Worm (Caenorhabditis elegans) whole organism, L3 larva: Measurements from ENCODE around the gene ced-2.
A peak's percentile ranks its signal among the peaks of the same experiment; 100 is the strongest.

Experiments
- R02D3.7 ChIP-seq: fragments of 150-350 bp; optimal IDR thresholded peaks from 2 replicates; lab custom pipeline; 2014; ENCODE audit warnings: missing biosample characterization, missing genetic modification characterization
- ama-1 ChIP-seq: fragments of 150-350 bp; optimal IDR thresholded peaks from 2 replicates; lab custom pipeline; 2018
- ceh-28 ChIP-seq: fragments of 150-350 bp; optimal IDR thresholded peaks from 2 replicates; lab custom pipeline; 2014; ENCODE audit warnings: missing biosample characterization, missing genetic modification reagents, missing genetic modification characterization
- ceh-9 ChIP-seq: sonication (generic microtip); optimal IDR thresholded peaks from 2 replicates; lab custom pipeline; 2018; ENCODE audit warnings: missing biosample characterization, missing genetic modification characterization
- daf-12 ChIP-seq: fragments of 150-350 bp; optimal IDR thresholded peaks from 2 replicates; lab custom pipeline; 2014; ENCODE audit warnings: missing biosample characterization, missing genetic modification reagents, missing genetic modification characterization
- egl-27 ChIP-seq: sonication (generic microtip); optimal IDR thresholded peaks from 4 replicates; lab custom pipeline; 2017; ENCODE audit warnings: missing biosample characterization, missing genetic modification reagents, missing genetic modification characterization
- elt-2 ChIP-seq: sonication (generic microtip); optimal IDR thresholded peaks from 2 replicates; lab custom pipeline; 2016; ENCODE audit warnings: missing genetic modification reagents, mild to moderate bottlenecking, missing genetic modification characterization, missing compliant biosample characterization
- elt-3 ChIP-seq, 3 experiments: fragments of 150-350 bp in 1 of 3; sonication (generic microtip) in 2 of 3; optimal IDR thresholded peaks; 2 replicates in 2 of 3; 4 replicates in 1 of 3; lab custom pipeline; 2014 to 2017; ENCODE audit warnings: missing biosample characterization in 3 of 3, missing genetic modification characterization in 3 of 3
- eor-1 ChIP-seq, 2 experiments: fragments of 150-350 bp; optimal IDR thresholded peaks; 2 replicates each; lab custom pipeline; 2014 to 2018; ENCODE audit warnings: missing biosample characterization in 2 of 2, missing genetic modification characterization in 2 of 2
- fkh-10 ChIP-seq: sonication (generic microtip); optimal IDR thresholded peaks from 2 replicates; lab custom pipeline; 2017; ENCODE audit warnings: missing biosample characterization, missing genetic modification reagents, missing genetic modification characterization
- fkh-2 ChIP-seq: fragments of 150-350 bp; optimal IDR thresholded peaks from 2 replicates; lab custom pipeline; 2014; ENCODE audit warnings: missing biosample characterization, missing genetic modification reagents, missing genetic modification characterization
- fos-1 ChIP-seq: fragments of 150-350 bp; optimal IDR thresholded peaks from 2 replicates; lab custom pipeline; 2014; ENCODE audit warnings: missing biosample characterization, missing genetic modification characterization
- jun-1 ChIP-seq: fragments of 150-350 bp; optimal IDR thresholded peaks from 2 replicates; lab custom pipeline; 2014; ENCODE audit warnings: missing biosample characterization, missing genetic modification reagents, missing genetic modification characterization
- lin-15B ChIP-seq: fragments of 150-350 bp; optimal IDR thresholded peaks from 2 replicates; lab custom pipeline; 2014; ENCODE audit warnings: missing biosample characterization, missing genetic modification characterization
- lin-39 ChIP-seq: fragments of 150-350 bp; optimal IDR thresholded peaks from 2 replicates; lab custom pipeline; 2018; ENCODE audit warnings: missing biosample characterization, missing genetic modification reagents, missing genetic modification characterization
- lsy-12 ChIP-seq: sonication (generic microtip); optimal IDR thresholded peaks from 2 replicates; lab custom pipeline; 2016; ENCODE audit warnings: mild to moderate bottlenecking, missing genetic modification characterization, missing compliant biosample characterization
- mml-1 ChIP-seq: fragments of 150-350 bp; sonication (generic microtip); optimal IDR thresholded peaks from 3 replicates; lab custom pipeline; 2014; ENCODE audit warnings: missing biosample characterization, missing genetic modification characterization
- nfya-1 ChIP-seq: sonication (generic microtip); optimal IDR thresholded peaks from 2 replicates; lab custom pipeline; 2017; ENCODE audit warnings: missing genetic modification characterization, mild to moderate bottlenecking, missing compliant biosample characterization, antibody characterized with exemption, moderate library complexity; ENCODE audit not compliant: insufficient read depth
- nhr-12 ChIP-seq: fragments of 150-350 bp; optimal IDR thresholded peaks from 2 replicates; lab custom pipeline; 2014; ENCODE audit warnings: missing biosample characterization, missing genetic modification characterization
- nhr-25 ChIP-seq: sonication (generic microtip); optimal IDR thresholded peaks from 2 replicates; lab custom pipeline; 2017; ENCODE audit warnings: missing biosample characterization, missing genetic modification characterization
- nhr-67 ChIP-seq: fragments of 150-350 bp; optimal IDR thresholded peaks from 2 replicates; lab custom pipeline; 2014; ENCODE audit warnings: missing biosample characterization, missing genetic modification characterization
- pha-4 ChIP-seq: fragments of 150-350 bp; optimal IDR thresholded peaks from 2 replicates; lab custom pipeline; 2014; ENCODE audit warnings: missing biosample characterization, missing genetic modification reagents, missing genetic modification characterization
- pqm-1 ChIP-seq: fragments of 150-350 bp; optimal IDR thresholded peaks from 2 replicates; lab custom pipeline; 2017; ENCODE audit warnings: missing biosample characterization, missing genetic modification characterization, inconsistent platforms
- sea-2 ChIP-seq: fragments of 150-350 bp; sonication (generic microtip); optimal IDR thresholded peaks from 4 replicates; lab custom pipeline; 2014; ENCODE audit warnings: missing biosample characterization, missing genetic modification reagents, missing genetic modification characterization
- snpc-4 ChIP-seq: fragments of 150-350 bp; optimal IDR thresholded peaks from 2 replicates; lab custom pipeline; 2014; ENCODE audit warnings: missing biosample characterization, missing genetic modification characterization
- tbx-2 ChIP-seq: sonication (generic microtip); optimal IDR thresholded peaks from 2 replicates; lab custom pipeline; 2016; ENCODE audit warnings: mild to moderate bottlenecking, missing genetic modification characterization, missing compliant biosample characterization
- zag-1 ChIP-seq: fragments of 150-350 bp; optimal IDR thresholded peaks from 2 replicates; lab custom pipeline; 2014; ENCODE audit warnings: missing biosample characterization, missing genetic modification characterization
- ztf-11 ChIP-seq: fragments of 150-350 bp; optimal IDR thresholded peaks from 2 replicates; lab custom pipeline; 2014; ENCODE audit warnings: missing biosample characterization, missing genetic modification characterization
- ztf-4 ChIP-seq: fragments of 150-350 bp; optimal IDR thresholded peaks from 2 replicates; lab custom pipeline; 2014; ENCODE audit warnings: missing biosample characterization, missing genetic modification characterization

The ced-2 gene

DNA sequence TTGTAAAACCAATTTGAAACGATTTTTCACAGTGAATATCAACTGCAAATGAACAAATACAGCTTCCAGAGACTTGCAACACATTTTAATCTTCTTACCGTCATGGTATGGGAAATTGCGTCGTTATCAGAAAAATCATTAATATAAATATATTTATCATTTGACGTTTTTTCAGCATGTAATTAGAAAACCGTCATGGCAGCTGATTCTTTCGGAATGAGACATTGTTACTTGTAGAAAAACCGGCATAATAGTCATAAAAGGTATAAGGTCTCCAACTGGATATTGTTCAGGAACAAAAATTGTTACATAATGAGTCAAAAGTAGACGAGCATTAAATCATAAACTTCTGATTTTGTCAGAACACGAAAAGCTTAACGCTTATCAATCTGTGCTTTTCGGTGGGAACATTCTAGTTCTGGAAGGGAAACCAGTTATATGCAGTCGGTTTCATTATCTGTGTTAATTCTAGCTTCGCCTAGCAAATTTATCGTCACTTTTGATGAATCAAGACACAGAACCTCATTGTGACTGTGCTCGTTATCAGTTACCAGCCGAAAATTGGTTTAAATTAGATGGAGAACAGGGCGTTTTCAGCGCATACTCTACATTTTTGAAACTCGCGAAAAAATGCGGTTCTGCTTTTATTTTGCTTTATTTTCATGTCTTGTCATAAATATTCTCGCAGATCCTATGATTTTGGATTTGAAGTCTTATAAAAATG lies 43.8 kb upstream of the ced-2 start, which contains the start of gene C34H4.2:
Gene C34H4.2, plus strand, starts transcription at position 558 of the 724 bp plus-strand sequence.
- TF ChIP-seq tbx-2 (no peak), elt-2 (tag; lab: Kevin White, UChicago) (peak; percentile 62), fkh-2 (tag; lab: Kevin White, UChicago) (no peak), lin-39 (tag; lab: Kevin White, UChicago) (no peak), pqm-1 (tag; lab: Kevin White, UChicago) (peak; percentile 53), nhr-67 (no peak), ztf-4 (tag; lab: Kevin White, UChicago) (no peak), elt-3 (tag; optimal IDR thresholded peaks at IDR 0.05; lab: Kevin White, UChicago) (no peak), lin-15B (no peak)

DNA sequence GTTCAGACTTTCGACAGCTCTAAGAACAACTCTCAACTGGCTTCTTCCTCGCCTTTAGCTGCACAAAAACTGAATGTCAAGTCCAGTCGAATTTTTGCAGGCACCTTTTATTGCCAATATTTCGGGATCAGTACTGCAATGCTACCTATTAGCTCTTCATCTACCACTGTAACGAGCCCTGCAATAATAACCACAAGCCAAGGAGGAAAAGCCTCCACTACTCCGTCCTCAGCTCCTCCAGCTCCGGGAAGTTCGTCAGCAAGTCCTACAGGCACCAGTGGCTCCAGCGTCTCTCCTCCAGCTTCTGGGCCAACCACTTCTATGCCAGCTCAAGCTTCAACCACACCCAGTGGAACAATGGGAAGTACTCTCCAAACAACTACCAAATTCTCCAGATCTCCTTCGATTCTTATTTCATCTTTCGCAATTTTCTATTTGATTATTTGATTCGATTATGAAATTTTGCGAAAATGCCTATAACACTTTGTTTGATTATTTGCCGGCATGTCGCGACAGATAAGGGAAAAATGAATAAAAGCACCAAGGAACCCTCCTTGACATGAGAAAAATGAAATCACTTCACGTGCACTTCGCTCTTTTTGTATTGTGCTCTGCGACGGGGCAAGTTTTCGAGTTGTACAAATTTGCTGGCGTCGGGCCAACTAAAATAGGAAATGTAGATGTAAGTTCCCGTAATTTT lies 41.9 kb upstream of the ced-2 start, which contains the start of gene C34H4.1:
Gene C34H4.1, plus strand, starts transcription at position 559 of the 700 bp plus-strand sequence.
- TF ChIP-seq sea-2 (GFP tag; lab: Kevin White, UChicago) (no peak), nhr-12 (tag; lab: Kevin White, UChicago) (no peak), pqm-1 (tag; lab: Kevin White, UChicago) (peak; percentile 46), elt-2 (tag; lab: Kevin White, UChicago) (peak; percentile 56)

- TF ChIP-seq pha-4 (peak; percentile 39), nfya-1 (tag; lab: Kevin White, UChicago) (no peak), elt-2 (tag; lab: Kevin White, UChicago) (peak; percentile 68), eor-1 (tag; optimal IDR thresholded peaks at IDR 0.05; lab: Kevin White, UChicago) (no peak), pqm-1 (tag; lab: Kevin White, UChicago) (peak; percentile 28)
Observed at ce11 chrIV:1559931-1560330, 37.2 kb upstream of the ced-2 start, which contains the start of gene Y41D4B.17. TSS of gene Y41D4B.17 (plus strand) at chrIV:1560104.

DNA sequence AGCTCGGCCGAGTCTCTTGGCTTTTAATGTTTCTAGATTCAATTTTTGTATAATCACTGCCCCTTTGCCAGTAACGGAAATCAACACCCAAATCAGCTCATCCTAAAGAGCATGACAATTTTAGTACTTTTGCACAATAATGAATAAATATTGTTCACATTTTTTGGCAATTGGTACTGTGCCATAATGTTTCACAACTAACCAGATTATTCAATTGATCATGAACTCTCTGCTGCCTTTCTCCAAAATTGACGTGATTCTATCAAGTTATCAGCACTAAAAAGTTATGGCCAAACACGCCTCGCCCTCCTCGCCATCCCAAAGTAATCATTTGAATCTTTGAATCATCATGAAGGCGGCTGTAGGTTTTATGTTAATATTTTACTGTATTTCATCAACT lies 35.2 kb upstream of the ced-2 start, which contains the start of gene hpo-6:
Gene hpo-6, plus strand, starts transcription at position 301 of the 400 bp plus-strand sequence.
- TF ChIP-seq tbx-2: no peak
- no peak for TF ChIP-seq R02D3.7 (tag; lab: Kevin White, UChicago)
- no peak for TF ChIP-seq ztf-11
- peak; percentile 2 for TF ChIP-seq pqm-1 (tag; lab: Kevin White, UChicago)
- TF ChIP-seq elt-2 (tag; lab: Kevin White, UChicago): peak; percentile 20
- TF ChIP-seq zag-1 (tag; lab: Kevin White, UChicago): no peak
- TF ChIP-seq egl-27 (tag; lab: Kevin White, UChicago): no peak
- TF ChIP-seq fkh-10 (GFP tag; lab: Kevin White, UChicago): no peak
- no peak for TF ChIP-seq pha-4
- TF ChIP-seq daf-12 (tag; lab: Kevin White, UChicago): no peak
- no peak for TF ChIP-seq jun-1

DNA sequence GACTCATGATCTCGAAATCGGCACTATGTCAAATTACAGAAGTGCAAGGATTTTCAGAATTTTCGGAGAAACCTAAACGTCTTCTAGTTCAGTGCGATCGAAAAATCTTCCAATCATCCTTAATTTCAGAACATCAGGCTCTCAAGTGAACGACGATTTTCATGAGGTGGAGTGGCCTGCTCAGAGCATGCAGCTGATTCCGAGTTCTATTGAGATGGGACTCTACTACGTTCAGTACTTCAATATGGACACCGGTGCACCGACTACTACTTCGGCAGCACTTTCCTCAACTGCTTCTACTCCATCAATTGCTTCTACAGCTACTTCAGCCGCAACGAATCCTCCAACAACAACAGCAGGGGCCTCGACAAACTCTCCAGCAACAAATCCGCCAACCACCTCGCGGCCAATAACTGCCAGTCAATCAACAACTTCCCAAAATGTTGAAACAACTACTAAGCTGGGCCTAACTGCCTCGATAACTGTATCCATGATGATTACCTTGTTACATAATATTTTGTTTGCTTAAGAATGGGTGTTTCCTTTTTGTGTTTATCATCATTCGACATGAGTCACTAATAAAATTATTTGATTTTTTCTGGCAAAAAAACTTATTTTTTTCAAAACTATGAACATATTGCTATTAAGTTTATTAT lies 33.5 kb upstream of the ced-2 start, which contains the start of gene Y41D4B.15:
Gene Y41D4B.15, plus strand, starts transcription at position 606 of the 656 bp plus-strand sequence.
- no peak for TF ChIP-seq elt-2 (tag; lab: Kevin White, UChicago)

DNA sequence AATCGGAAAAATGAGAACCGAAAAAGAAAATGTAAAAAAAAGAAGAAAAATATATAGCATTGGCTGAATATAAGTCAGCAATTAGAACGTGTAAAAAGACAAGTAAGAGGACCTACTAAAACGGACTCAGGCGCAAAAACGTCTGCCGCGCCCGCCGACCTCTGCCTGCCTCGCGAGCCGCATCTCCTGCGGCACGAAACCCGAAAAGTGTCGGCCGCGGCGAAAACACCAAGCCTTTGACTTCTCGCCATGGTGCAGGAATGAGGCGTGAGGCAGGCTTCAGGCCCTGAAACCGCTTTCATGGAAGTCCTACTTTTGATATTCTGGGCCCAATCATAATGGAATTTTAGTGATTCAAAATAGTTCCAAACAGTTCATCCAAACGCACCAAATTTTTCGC lies 31.4 kb upstream of the ced-2 start:
- no peak for TF ChIP-seq egl-27 (tag; lab: Kevin White, UChicago)
- TF ChIP-seq pha-4: no peak
- TF ChIP-seq fkh-2 (tag; lab: Kevin White, UChicago): no peak
- no peak for TF ChIP-seq nhr-25
- no peak for TF ChIP-seq fos-1 (tag; lab: Kevin White, UChicago)
- TF ChIP-seq lin-15B: no peak
- no peak for TF ChIP-seq ceh-28 (tag; lab: Kevin White, UChicago)
- TF ChIP-seq snpc-4 (tag; lab: Kevin White, UChicago): no peak
- TF ChIP-seq ama-1 (lab: Kevin White, UChicago): no peak
- TF ChIP-seq ceh-9 (tag; lab: Kevin White, UChicago): no peak
- no peak for TF ChIP-seq lsy-12 (tag; lab: Kevin White, UChicago)
- TF ChIP-seq lin-39 (tag; lab: Kevin White, UChicago): no peak
- TF ChIP-seq pqm-1 (tag; lab: Kevin White, UChicago): no peak
- TF ChIP-seq nfya-1 (tag; lab: Kevin White, UChicago): no peak
- TF ChIP-seq nhr-12 (tag; lab: Kevin White, UChicago): no peak
- TF ChIP-seq mml-1 (tag; lab: Kevin White, UChicago): no peak
